Worm (Caenorhabditis elegans) whole organism, midembryonic: Measurements from ENCODE around the gene endu-2.

Source experiments
- T22C8.4 ChIP-seq: fragments of 200-800 bp; sonication (Bioruptor generic); IDR thresholded peaks from 2 replicates; pipeline ENCODE4 v1.3.6; 2022; ENCODE audit warnings: missing genetic modification characterization, missing compliant biosample characterization
- flt-1 ChIP-seq: fragments of 200-800 bp; sonication (Bioruptor generic); IDR thresholded peaks from 2 replicates; pipeline ENCODE4 v1.3.6; 2022; ENCODE audit warnings: missing genetic modification characterization, missing compliant biosample characterization
- ztf-29 ChIP-seq: fragments of 200-800 bp; sonication (Bioruptor generic); IDR thresholded peaks from 2 replicates; pipeline ENCODE4 v1.3.6; 2022; ENCODE audit warnings: missing genetic modification reagents, missing genetic modification characterization, missing compliant biosample characterization

ce11 chrX:8252293-8252692 is 10.2 kb downstream of the endu-2 start, which contains the start of gene M60.6:
- TF ChIP-seq flt-1 (no peak), ztf-29 (GFP tag; lab: Robert Waterston, UW) (no peak), T22C8.4 (GFP tag; lab: Robert Waterston, UW) (no peak)
